Fruit fly (Drosophila melanogaster) whole organism: ENCODE data around the gene CG6770.

ENCODE experiments used
- CG8478 ChIP-seq: fragments of >200 bp; optimal IDR thresholded peaks from 2 replicates; lab custom pipeline; 2018; ENCODE audit warnings: inconsistent platforms
- Dll ChIP-seq: fragments of >200 bp; optimal IDR thresholded peaks from 2 replicates; lab custom pipeline; 2017
- EcR ChIP-seq, 2 experiments: fragments of >200 bp; optimal IDR thresholded peaks; 2 replicates each; lab custom pipeline; 2017; ENCODE audit warnings: missing biosample characterization in 2 of 2, missing genetic modification characterization in 2 of 2, missing genetic modification reagents in 2 of 2
- pan ChIP-seq: fragments of >200 bp; optimal IDR thresholded peaks from 2 replicates; lab custom pipeline; 2017
- psq ChIP-seq: fragments of >200 bp; optimal IDR thresholded peaks from 2 replicates; lab custom pipeline; 2017
- usp ChIP-seq: fragments of >200 bp; optimal IDR thresholded peaks from 2 replicates; lab custom pipeline; 2017; ENCODE audit warnings: missing biosample characterization, missing genetic modification characterization, mixed read lengths

Gene CG6770

dm6 chr2L:12020735-12021134 lies 25.2 kb downstream of the CG6770 start, which contains the start of gene Wdr81:
Gene Wdr81, minus strand, starts transcription at chr2L:12020960.
- TF ChIP-seq CG8478 (lab: Kevin White, UChicago) (no peak), EcR (GFP tag; optimal IDR thresholded peaks at IDR 0.05; lab: Kevin White, UChicago) (no peak), Dll (lab: Kevin White, UChicago) (no peak), usp (GFP tag; lab: Kevin White, UChicago) (no peak), psq (no peak), pan (lab: Kevin White, UChicago) (no peak)

- TF ChIP-seq EcR (GFP tag; optimal IDR thresholded peaks at IDR 0.05; lab: Kevin White, UChicago) (peak in 1 of 2 experiments; percentile 97), pan (lab: Kevin White, UChicago) (no peak)
Measured at dm6 chr2L:12013741-12014393, 32.1 kb downstream of the CG6770 start.

- no peak for TF ChIP-seq pan (lab: Kevin White, UChicago)
- no peak for TF ChIP-seq CG8478 (lab: Kevin White, UChicago)
- TF ChIP-seq EcR (GFP tag; optimal IDR thresholded peaks at IDR 0.05; lab: Kevin White, UChicago): peak in 1 of 2 experiments; percentile 52
- no peak for TF ChIP-seq psq
- no peak for TF ChIP-seq Dll (lab: Kevin White, UChicago)
- TF ChIP-seq usp (GFP tag; lab: Kevin White, UChicago): no peak
Measured at dm6 chr2L:12013243-12013642, 32.7 kb downstream of the CG6770 start.

dm6 chr2L:12011682-12012655 lies 33.9 kb downstream of the CG6770 start:
- no peak for TF ChIP-seq CG8478 (lab: Kevin White, UChicago)
- no peak for TF ChIP-seq pan (lab: Kevin White, UChicago)
- TF ChIP-seq EcR (GFP tag; optimal IDR thresholded peaks at IDR 0.05; lab: Kevin White, UChicago): peak; percentile 96 to 98
- no peak for TF ChIP-seq usp (GFP tag; lab: Kevin White, UChicago)
- peak; percentile 42 for TF ChIP-seq Dll (lab: Kevin White, UChicago)

- peak; percentile 79 for TF ChIP-seq CG8478 (lab: Kevin White, UChicago)
- peak; percentile 65 for TF ChIP-seq Dll (lab: Kevin White, UChicago)
- no peak for TF ChIP-seq pan (lab: Kevin White, UChicago)
Measured at dm6 chr2L:12010877-12011666, 34.8 kb downstream of the CG6770 start.

dm6 chr2L:12010100-12010876 lies 35.6 kb downstream of the CG6770 start:
- TF ChIP-seq Dll (lab: Kevin White, UChicago) (no peak), CG8478 (lab: Kevin White, UChicago) (no peak), EcR (GFP tag; optimal IDR thresholded peaks at IDR 0.05; lab: Kevin White, UChicago) (peak in 1 of 2 experiments; percentile 54)

dm6 chr2L:12007853-12008252 lies 38.1 kb downstream of the CG6770 start, which contains the start of gene Rh5:
Gene Rh5, plus strand, starts transcription at chr2L:12008153.
- TF ChIP-seq CG8478 (lab: Kevin White, UChicago): no peak
- TF ChIP-seq pan (lab: Kevin White, UChicago): no peak
- no peak for TF ChIP-seq usp (GFP tag; lab: Kevin White, UChicago)
- TF ChIP-seq Dll (lab: Kevin White, UChicago): no peak

- TF ChIP-seq EcR (GFP tag; optimal IDR thresholded peaks at IDR 0.05; lab: Kevin White, UChicago): peak; percentile 60 to 85
- no peak for TF ChIP-seq psq
- peak; percentile 21 for TF ChIP-seq Dll (lab: Kevin White, UChicago)
- TF ChIP-seq CG8478 (lab: Kevin White, UChicago): peak; percentile 69
Measured at dm6 chr2L:12007331-12007791, 38.6 kb downstream of the CG6770 start.

dm6 chr2L:12006397-12007330 lies 39.3 kb downstream of the CG6770 start:
- TF ChIP-seq Dll (lab: Kevin White, UChicago) (no peak), psq (no peak), pan (lab: Kevin White, UChicago) (peak; percentile 80), CG8478 (lab: Kevin White, UChicago) (peak; percentile 32), usp (GFP tag; lab: Kevin White, UChicago) (no peak)
